Worm (Caenorhabditis elegans) whole organism, L1 larva: Measurements from ENCODE around the gene ilkp-1.

Experiments used
- C16A3.4 ChIP-seq: fragments of 150-350 bp; optimal IDR thresholded peaks from 2 replicates; lab custom pipeline; 2014; ENCODE audit warnings: missing biosample characterization, missing genetic modification characterization
- C34B4.2 ChIP-seq: sonication (generic microtip); optimal IDR thresholded peaks from 2 replicates; lab custom pipeline; 2017; ENCODE audit warnings: mild to moderate bottlenecking, missing genetic modification characterization, missing compliant biosample characterization
- F16B12.6 ChIP-seq: fragments of 150-350 bp; optimal IDR thresholded peaks from 2 replicates; lab custom pipeline; 2014; ENCODE audit warnings: missing biosample characterization, missing genetic modification characterization
- blmp-1 ChIP-seq: fragments of 150-350 bp; optimal IDR thresholded peaks from 2 replicates; lab custom pipeline; 2014; ENCODE audit warnings: missing biosample characterization, missing genetic modification characterization
- ceh-88 ChIP-seq: fragments of 200-800 bp; sonication (Bioruptor generic); IDR thresholded peaks from 2 replicates; pipeline ENCODE4 v1.3.6; 2022; ENCODE audit warnings: missing genetic modification characterization, missing compliant biosample characterization
- ceh-90 ChIP-seq: sonication (generic microtip); optimal IDR thresholded peaks from 2 replicates; lab custom pipeline; 2016; ENCODE audit warnings: missing genetic modification characterization, missing compliant biosample characterization
- dpl-1 ChIP-seq, 3 experiments: fragments of 150-350 bp in 2 of 3; sonication (generic microtip) in 1 of 3; optimal IDR thresholded peaks; 2 replicates each; lab custom pipeline; 2014 to 2017; ENCODE audit warnings: missing biosample characterization in 3 of 3, missing genetic modification characterization in 3 of 3, missing genetic modification reagents in 3 of 3
- efl-1 ChIP-seq, 4 experiments: fragments of 150-350 bp; optimal IDR thresholded peaks in 3 of 4; peaks in 1 of 4; 1 replicate in 1 of 4; 2 replicates in 3 of 4; lab custom pipeline; 2014; ENCODE audit warnings: missing biosample characterization in 2 of 4, missing genetic modification characterization in 2 of 4, missing genetic modification reagents in 2 of 4
- efl-3 ChIP-seq: fragments of 200-800 bp; sonication (Bioruptor generic); optimal IDR thresholded peaks from 2 replicates; lab custom pipeline; 2018; ENCODE audit warnings: mild to moderate bottlenecking, missing genetic modification characterization, missing compliant biosample characterization
- egl-13 ChIP-seq: sonication (generic microtip); optimal IDR thresholded peaks from 2 replicates; lab custom pipeline; 2016; ENCODE audit warnings: missing genotype, missing genetic modification reagents, missing genetic modification characterization, missing compliant biosample characterization
- ets-5 ChIP-seq: fragments of 200-800 bp; sonication (Bioruptor generic); IDR thresholded peaks from 2 replicates; pipeline ENCODE4 v1.3.6; 2022; ENCODE audit warnings: missing genetic modification characterization, missing compliant biosample characterization
- fkh-10 ChIP-seq: sonication (generic microtip); optimal IDR thresholded peaks from 2 replicates; lab custom pipeline; 2017; ENCODE audit warnings: missing biosample characterization, missing genetic modification reagents, missing genetic modification characterization
- fkh-8 ChIP-seq: sonication (generic microtip); optimal IDR thresholded peaks from 2 replicates; lab custom pipeline; 2016; ENCODE audit warnings: mild to moderate bottlenecking, missing genetic modification characterization, missing compliant biosample characterization
- grh-1 ChIP-seq: fragments of 200-800 bp; sonication (Bioruptor generic); IDR thresholded peaks from 2 replicates; pipeline ENCODE4 v1.3.6; 2022; ENCODE audit warnings: missing genetic modification reagents, missing genetic modification characterization, missing compliant biosample characterization
- hlh-17 ChIP-seq: fragments of 200-800 bp; sonication (Bioruptor generic); optimal IDR thresholded peaks from 2 replicates; lab custom pipeline; 2018; ENCODE audit warnings: missing genetic modification characterization, mild to moderate bottlenecking, missing compliant biosample characterization, moderate library complexity, borderline replicate concordance
- hpl-2 ChIP-seq: fragments of 150-350 bp; optimal IDR thresholded peaks from 2 replicates; lab custom pipeline; 2014; ENCODE audit warnings: missing biosample characterization, missing genetic modification reagents, missing genetic modification characterization
- irx-1 ChIP-seq: sonication (generic microtip); optimal IDR thresholded peaks from 2 replicates; lab custom pipeline; 2016; ENCODE audit warnings: missing genetic modification characterization, missing compliant biosample characterization
- jun-1 ChIP-seq: fragments of 150-350 bp; optimal IDR thresholded peaks from 2 replicates; lab custom pipeline; 2014; ENCODE audit warnings: missing biosample characterization, missing genetic modification reagents, missing genetic modification characterization
- lin-14 ChIP-seq: fragments of 200-800 bp; sonication (Bioruptor generic); optimal IDR thresholded peaks from 2 replicates; lab custom pipeline; 2018; ENCODE audit warnings: mild to moderate bottlenecking, missing genetic modification characterization, moderate library complexity, missing compliant biosample characterization
- lin-35 ChIP-seq, 2 experiments: fragments of 150-350 bp; optimal IDR thresholded peaks; 2 replicates each; lab custom pipeline; 2014; ENCODE audit warnings: missing biosample characterization in 2 of 2, missing genetic modification characterization in 2 of 2, missing genetic modification reagents in 2 of 2
- lsy-2 ChIP-seq, 2 experiments: fragments of 150-350 bp; optimal IDR thresholded peaks; 2 replicates each; lab custom pipeline; 2014; ENCODE audit warnings: missing biosample characterization in 2 of 2, missing genetic modification characterization in 2 of 2
- mab-9 ChIP-seq: fragments of 200-800 bp; sonication (Bioruptor generic); IDR thresholded peaks from 2 replicates; pipeline ENCODE4 v1.3.6; 2022; ENCODE audit warnings: missing genetic modification reagents, missing genetic modification characterization, missing compliant biosample characterization
- mef-2 ChIP-seq: fragments of 150-350 bp; optimal IDR thresholded peaks from 2 replicates; lab custom pipeline; 2014; ENCODE audit warnings: missing biosample characterization, missing genetic modification characterization
- mep-1 ChIP-seq: fragments of 150-350 bp; optimal IDR thresholded peaks from 2 replicates; lab custom pipeline; 2014; ENCODE audit warnings: missing biosample characterization, missing genetic modification characterization
- nhr-11 ChIP-seq: fragments of 150-350 bp; optimal IDR thresholded peaks from 2 replicates; lab custom pipeline; 2014; ENCODE audit warnings: missing biosample characterization, missing genetic modification characterization
- nhr-12 ChIP-seq: sonication (generic microtip); optimal IDR thresholded peaks from 2 replicates; lab custom pipeline; 2017; ENCODE audit warnings: missing biosample characterization, missing genetic modification characterization
- nhr-19 ChIP-seq: fragments of 200-800 bp; sonication (Bioruptor generic); conservative IDR thresholded peaks from 2 replicates; pipeline ENCODE4 v1.3.6; 2022; ENCODE audit warnings: missing genetic modification characterization, missing compliant biosample characterization
- nhr-237 ChIP-seq: fragments of 150-350 bp; optimal IDR thresholded peaks from 2 replicates; lab custom pipeline; 2014; ENCODE audit warnings: missing biosample characterization, missing genetic modification characterization
- nhr-47 ChIP-seq: sonication (generic microtip); optimal IDR thresholded peaks from 2 replicates; lab custom pipeline; 2016; ENCODE audit warnings: mild to moderate bottlenecking, missing genetic modification characterization, moderate library complexity, missing compliant biosample characterization
- nhr-76 ChIP-seq: sonication (generic microtip); optimal IDR thresholded peaks from 2 replicates; lab custom pipeline; 2017; ENCODE audit warnings: missing biosample characterization, missing genetic modification characterization
- nhr-77 ChIP-seq: fragments of 150-350 bp; optimal IDR thresholded peaks from 2 replicates; lab custom pipeline; 2014; ENCODE audit warnings: missing biosample characterization, missing genetic modification characterization
- nhr-85 ChIP-seq: sonication (generic microtip); peaks from one replicate; lab custom pipeline; 2016; ENCODE audit warnings: missing genetic modification characterization, inconsistent platforms, missing compliant biosample characterization
- nhr-90 ChIP-seq: sonication (generic microtip); optimal IDR thresholded peaks from 2 replicates; lab custom pipeline; 2016; ENCODE audit warnings: mild to moderate bottlenecking, missing genetic modification characterization, missing compliant biosample characterization; ENCODE audit not compliant: poor library complexity
- pag-3 ChIP-seq: sonication (generic microtip); optimal IDR thresholded peaks from 2 replicates; lab custom pipeline; 2017; ENCODE audit warnings: missing genetic modification characterization, mild to moderate bottlenecking, missing compliant biosample characterization, antibody characterized with exemption, borderline replicate concordance; ENCODE audit not compliant: insufficient read depth
- pax-3 ChIP-seq: fragments of 200-800 bp; sonication (Bioruptor generic); optimal IDR thresholded peaks from 2 replicates; lab custom pipeline; 2018; ENCODE audit warnings: mild to moderate bottlenecking, missing genetic modification characterization, moderate library complexity, missing compliant biosample characterization
- pqm-1 ChIP-seq: sonication (generic microtip); optimal IDR thresholded peaks from 3 replicates; lab custom pipeline; 2017; ENCODE audit warnings: missing biosample characterization, missing genetic modification characterization
- skn-1 ChIP-seq: fragments of 150-350 bp; optimal IDR thresholded peaks from 2 replicates; lab custom pipeline; 2014; ENCODE audit warnings: missing biosample characterization, missing genetic modification characterization
- snpc-4 ChIP-seq: fragments of 150-350 bp; optimal IDR thresholded peaks from 2 replicates; lab custom pipeline; 2014; ENCODE audit warnings: missing biosample characterization, missing genetic modification characterization
- snu-23 ChIP-seq: sonication (generic microtip); optimal IDR thresholded peaks from 2 replicates; lab custom pipeline; 2016; ENCODE audit warnings: missing genetic modification characterization, missing compliant biosample characterization
- sox-4 ChIP-seq: sonication (generic microtip); optimal IDR thresholded peaks from 2 replicates; lab custom pipeline; 2016; ENCODE audit warnings: missing genetic modification characterization, missing compliant biosample characterization
- sptf-1 ChIP-seq: fragments of 150-350 bp; optimal IDR thresholded peaks from 2 replicates; lab custom pipeline; 2014; ENCODE audit warnings: missing biosample characterization, missing genetic modification characterization
- tlp-1 ChIP-seq: fragments of 150-350 bp; optimal IDR thresholded peaks from 2 replicates; lab custom pipeline; 2014; ENCODE audit warnings: missing biosample characterization, missing genetic modification characterization
- unc-130 ChIP-seq: fragments of 150-350 bp; optimal IDR thresholded peaks from 2 replicates; lab custom pipeline; 2017; ENCODE audit warnings: missing biosample characterization, missing genetic modification characterization, inconsistent platforms
- unc-62 ChIP-seq: fragments of 150-350 bp; optimal IDR thresholded peaks from 2 replicates; lab custom pipeline; 2014; ENCODE audit warnings: missing biosample characterization, missing genetic modification reagents, missing genetic modification characterization
- unc-98 ChIP-seq: fragments of 200-800 bp; sonication (Bioruptor generic); IDR thresholded peaks from 2 replicates; pipeline ENCODE4 v1.3.6; 2022; ENCODE audit warnings: missing genetic modification characterization, missing compliant biosample characterization
- vab-15 ChIP-seq: sonication (generic microtip); optimal IDR thresholded peaks from 2 replicates; lab custom pipeline; 2017; ENCODE audit warnings: missing genotype, mild to moderate bottlenecking, missing genetic modification characterization, missing compliant biosample characterization
- zag-1 ChIP-seq: fragments of 150-350 bp; optimal IDR thresholded peaks from 2 replicates; lab custom pipeline; 2014; ENCODE audit warnings: missing biosample characterization, missing genetic modification characterization
- zip-4 ChIP-seq: fragments of 200-800 bp; sonication (Bioruptor generic); optimal IDR thresholded peaks from 2 replicates; lab custom pipeline; 2018; ENCODE audit warnings: mild to moderate bottlenecking, missing genetic modification characterization, moderate library complexity, missing compliant biosample characterization

The ilkp-1 gene

ce11 chrII:11096233-11096632 is 46.2 kb downstream of the ilkp-1 start, which contains the start of gene nbs-1:
Gene nbs-1 (minus strand): TSS chrII:11096478.
- TF ChIP-seq pax-3 (tag; lab: Kevin White, UChicago) = no peak
- TF ChIP-seq zip-4 (GFP tag; lab: Kevin White, UChicago) = no peak
- peak; percentile 7 for TF ChIP-seq nhr-77 (tag; lab: Kevin White, UChicago)
- TF ChIP-seq nhr-19 (GFP tag; lab: Robert Waterston, UW) = no peak
- no peak for TF ChIP-seq mep-1 (tag; lab: Kevin White, UChicago)
- peak; percentile 13 for TF ChIP-seq nhr-47 (tag; lab: Kevin White, UChicago)
- no peak for TF ChIP-seq efl-3 (GFP tag; lab: Kevin White, UChicago)
- TF ChIP-seq skn-1 (tag; lab: Kevin White, UChicago) = no peak
- TF ChIP-seq irx-1 (tag; lab: Kevin White, UChicago) = no peak
- TF ChIP-seq nhr-237 (tag; lab: Kevin White, UChicago) = no peak
- TF ChIP-seq jun-1 = no peak
- TF ChIP-seq mab-9 (GFP tag; lab: Robert Waterston, UW) = no peak
- no peak for TF ChIP-seq vab-15 (tag; lab: Kevin White, UChicago)
- TF ChIP-seq snpc-4 = no peak
- peak; percentile 63 for TF ChIP-seq nhr-85
- no peak for TF ChIP-seq mef-2 (tag; lab: Kevin White, UChicago)
- peak; percentile 12 for TF ChIP-seq nhr-90 (tag; lab: Kevin White, UChicago)
- TF ChIP-seq pag-3 = no peak
- TF ChIP-seq blmp-1 (tag; lab: Kevin White, UChicago) = no peak
- TF ChIP-seq nhr-76 = no peak
- TF ChIP-seq nhr-11 (tag; lab: Kevin White, UChicago) = no peak
- TF ChIP-seq fkh-10 (GFP tag; lab: Kevin White, UChicago) = no peak
- no peak for TF ChIP-seq nhr-12
- no peak for TF ChIP-seq hlh-17 (GFP tag; lab: Kevin White, UChicago)
- TF ChIP-seq sptf-1 (tag; lab: Kevin White, UChicago) = no peak
- no peak for TF ChIP-seq tlp-1 (tag; lab: Kevin White, UChicago)
- TF ChIP-seq C16A3.4 (tag; lab: Kevin White, UChicago) = no peak
- TF ChIP-seq hpl-2 (GFP tag; lab: Kevin White, UChicago) = no peak
- TF ChIP-seq ets-5 (GFP tag; lab: Robert Waterston, UW) = no peak
- TF ChIP-seq dpl-1 (GFP tag; optimal IDR thresholded peaks at IDR 0.05; lab: Kevin White, UChicago) = no peak
- peak in 1 of 2 experiments; percentile 6 for TF ChIP-seq efl-1 (optimal IDR thresholded peaks at IDR 0.05; lab: Kevin White, UChicago)
- peak in 1 of 2 experiments; percentile 34 for TF ChIP-seq efl-1 (GFP tag; optimal IDR thresholded peaks at IDR 0.05 in 1 of 2; lab: Kevin White, UChicago)
- TF ChIP-seq lin-35 (GFP tag; optimal IDR thresholded peaks at IDR 0.05; lab: Kevin White, UChicago) = no peak
- TF ChIP-seq F16B12.6 (tag; lab: Kevin White, UChicago) = no peak
- peak in 1 of 2 experiments; percentile 41 for TF ChIP-seq lsy-2 (tag; optimal IDR thresholded peaks at IDR 0.05; lab: Kevin White, UChicago)

- TF ChIP-seq lin-35 (GFP tag; optimal IDR thresholded peaks at IDR 0.05; lab: Kevin White, UChicago) (peak; percentile 88 to 93), sox-4 (tag; lab: Kevin White, UChicago) (no peak), lin-14 (GFP tag; lab: Kevin White, UChicago) (peak; percentile 88), ceh-88 (no peak), jun-1 (peak; percentile 69), nhr-19 (GFP tag; lab: Robert Waterston, UW) (peak; percentile 76), unc-62 (GFP tag; lab: Kevin White, UChicago) (no peak), unc-130 (tag; lab: Kevin White, UChicago) (peak; percentile 94), unc-98 (GFP tag; lab: Robert Waterston, UW) (no peak), efl-1 (optimal IDR thresholded peaks at IDR 0.05; lab: Kevin White, UChicago) (peak; percentile 88 to 91), efl-1 (GFP tag; optimal IDR thresholded peaks at IDR 0.05 in 1 of 2; lab: Kevin White, UChicago) (peak; percentile 82 to 98), mef-2 (tag; lab: Kevin White, UChicago) (peak; percentile 15), snu-23 (GFP tag; lab: Kevin White, UChicago) (peak; percentile 91), efl-3 (GFP tag; lab: Kevin White, UChicago) (no peak), zip-4 (GFP tag; lab: Kevin White, UChicago) (no peak), nhr-85 (peak; percentile 87), fkh-8 (tag; lab: Kevin White, UChicago) (peak; percentile 77), grh-1 (GFP tag; lab: Robert Waterston, UW) (peak; percentile 58), C34B4.2 (tag; lab: Kevin White, UChicago) (no peak), nhr-12 (no peak), egl-13 (tag; lab: Kevin White, UChicago) (no peak), zag-1 (tag; lab: Kevin White, UChicago) (no peak), vab-15 (tag; lab: Kevin White, UChicago) (peak; percentile 29), ceh-90 (tag; lab: Kevin White, UChicago) (no peak), pqm-1 (tag; lab: Kevin White, UChicago) (no peak), nhr-77 (tag; lab: Kevin White, UChicago) (peak; percentile 76), nhr-76 (no peak)
These were observed 47.3 kb downstream of the ilkp-1 start, which contains the start of the genes rpl-36.A and nuo-1 for ce11 chrII:11097154-11097887. Gene rpl-36.A (minus strand): TSS chrII:11097204. Gene nuo-1 (plus strand): TSS chrII:11097837.
